Worm (Caenorhabditis elegans): ENCODE data around the gene col-114.

ce11 chrIV:7195734-7196133 is 50.7 kb downstream of the col-114 start, which contains the start of gene best-16:
- TF ChIP-seq ztf-4 (tag; optimal IDR thresholded peaks at IDR 0.05) = no peak
- no peak for TF ChIP-seq nhr-11 (tag; optimal IDR thresholded peaks at IDR 0.05)
- no peak for TF ChIP-seq ceh-82 (tag; optimal IDR thresholded peaks at IDR 0.05)
- TF ChIP-seq fkh-10 (GFP tag; optimal IDR thresholded peaks at IDR 0.05) = no peak
- TF ChIP-seq mdl-1 (tag; optimal IDR thresholded peaks at IDR 0.05) = no peak
- TF ChIP-seq elt-2 (tag; optimal IDR thresholded peaks at IDR 0.05) = no peak
- TF ChIP-seq snpc-4 (tag; optimal IDR thresholded peaks at IDR 0.05) = no peak
- no peak for TF ChIP-seq lin-15B (tag; optimal IDR thresholded peaks at IDR 0.05)
- TF ChIP-seq lin-39 (tag; optimal IDR thresholded peaks at IDR 0.05) = no peak
- TF ChIP-seq jun-1 (tag; optimal IDR thresholded peaks at IDR 0.05) = no peak
- TF ChIP-seq ZK546.5 (tag; optimal IDR thresholded peaks at IDR 0.05) = no peak
